Worm (Caenorhabditis elegans) whole organism, L1 larva: Measurements from ENCODE around the gene rml-3.
A peak's percentile ranks its signal among the peaks of the same experiment; 100 is the strongest.

ENCODE experiments used
- C04F5.9 ChIP-seq: sonication (generic microtip); optimal IDR thresholded peaks from 2 replicates; lab custom pipeline; 2016; ENCODE audit warnings: missing genetic modification characterization, missing compliant biosample characterization
- Y116A8C.19 ChIP-seq: sonication (generic microtip); optimal IDR thresholded peaks from 2 replicates; lab custom pipeline; 2016; ENCODE audit warnings: missing compliant biosample characterization, missing genetic modification characterization, borderline replicate concordance
- alr-1 ChIP-seq: fragments of 200-800 bp; sonication (Bioruptor generic); optimal IDR thresholded peaks from 2 replicates; lab custom pipeline; 2018; ENCODE audit warnings: borderline replicate concordance, mild to moderate bottlenecking, missing genetic modification characterization, missing compliant biosample characterization
- blmp-1 ChIP-seq: fragments of 150-350 bp; optimal IDR thresholded peaks from 2 replicates; lab custom pipeline; 2014; ENCODE audit warnings: missing biosample characterization, missing genetic modification characterization
- ceh-8 ChIP-seq: fragments of 200-800 bp; sonication (Bioruptor generic); optimal IDR thresholded peaks from 2 replicates; lab custom pipeline; 2018; ENCODE audit warnings: mild to moderate bottlenecking, missing genetic modification characterization, moderate library complexity, missing compliant biosample characterization
- ceh-88 ChIP-seq: fragments of 200-800 bp; sonication (Bioruptor generic); IDR thresholded peaks from 2 replicates; pipeline ENCODE4 v1.3.6; 2022; ENCODE audit warnings: missing genetic modification characterization, missing compliant biosample characterization
- ces-1 ChIP-seq: fragments of 150-350 bp; optimal IDR thresholded peaks from 2 replicates; lab custom pipeline; 2014; ENCODE audit warnings: missing biosample characterization, missing genetic modification reagents, missing genetic modification characterization
- dpl-1 ChIP-seq, 3 experiments: fragments of 150-350 bp in 2 of 3; sonication (generic microtip) in 1 of 3; optimal IDR thresholded peaks; 2 replicates each; lab custom pipeline; 2014 to 2017; ENCODE audit warnings: missing biosample characterization in 3 of 3, missing genetic modification characterization in 3 of 3, missing genetic modification reagents in 3 of 3
- egl-13 ChIP-seq: sonication (generic microtip); optimal IDR thresholded peaks from 2 replicates; lab custom pipeline; 2016; ENCODE audit warnings: missing genotype, missing genetic modification reagents, missing genetic modification characterization, missing compliant biosample characterization
- egl-27 ChIP-seq, 2 experiments: fragments of 150-350 bp in 1 of 2; sonication (generic microtip); optimal IDR thresholded peaks; 3 replicates each; lab custom pipeline; 2017 to 2018; ENCODE audit warnings: missing biosample characterization in 2 of 2, missing genetic modification characterization in 2 of 2, missing genetic modification reagents in 2 of 2
- elt-2 ChIP-seq: sonication (generic microtip); optimal IDR thresholded peaks from 2 replicates; lab custom pipeline; 2016; ENCODE audit warnings: missing genetic modification characterization, mild to moderate bottlenecking, inconsistent platforms, missing compliant biosample characterization, missing genetic modification reagents
- elt-3 ChIP-seq, 6 experiments: fragments of 150-350 bp in 1 of 6; sonication (generic microtip); optimal IDR thresholded peaks; 2 replicates each; lab custom pipeline; 2017 to 2018; ENCODE audit warnings: missing biosample characterization in 6 of 6, missing genetic modification characterization in 6 of 6, inconsistent platforms in 1 of 6
- fkh-10 ChIP-seq: sonication (generic microtip); optimal IDR thresholded peaks from 2 replicates; lab custom pipeline; 2017; ENCODE audit warnings: missing biosample characterization, missing genetic modification reagents, missing genetic modification characterization
- fkh-4 ChIP-seq: sonication (generic microtip); optimal IDR thresholded peaks from 2 replicates; lab custom pipeline; 2016; ENCODE audit warnings: missing compliant biosample characterization, missing genetic modification characterization, borderline replicate concordance
- fkh-8 ChIP-seq: sonication (generic microtip); optimal IDR thresholded peaks from 2 replicates; lab custom pipeline; 2016; ENCODE audit warnings: mild to moderate bottlenecking, missing genetic modification characterization, missing compliant biosample characterization
- hpl-2 ChIP-seq: fragments of 150-350 bp; optimal IDR thresholded peaks from 2 replicates; lab custom pipeline; 2014; ENCODE audit warnings: missing biosample characterization, missing genetic modification reagents, missing genetic modification characterization
- isw-1 ChIP-seq: fragments of 200-800 bp; sonication (Bioruptor generic); IDR thresholded peaks from 2 replicates; pipeline ENCODE4 v1.3.6; 2022; ENCODE audit warnings: missing genetic modification characterization, missing compliant biosample characterization
- jun-1 ChIP-seq: fragments of 150-350 bp; optimal IDR thresholded peaks from 2 replicates; lab custom pipeline; 2014; ENCODE audit warnings: missing biosample characterization, missing genetic modification reagents, missing genetic modification characterization
- lin-14 ChIP-seq: fragments of 200-800 bp; sonication (Bioruptor generic); optimal IDR thresholded peaks from 2 replicates; lab custom pipeline; 2018; ENCODE audit warnings: mild to moderate bottlenecking, missing genetic modification characterization, moderate library complexity, missing compliant biosample characterization
- lin-15B ChIP-seq: fragments of 150-350 bp; sonication (generic microtip); optimal IDR thresholded peaks from 3 replicates; lab custom pipeline; 2014; ENCODE audit warnings: missing biosample characterization, missing genetic modification characterization
- lin-35 ChIP-seq, 2 experiments: fragments of 150-350 bp; optimal IDR thresholded peaks; 2 replicates each; lab custom pipeline; 2014; ENCODE audit warnings: missing biosample characterization in 2 of 2, missing genetic modification characterization in 2 of 2, missing genetic modification reagents in 2 of 2
- lin-39 ChIP-seq: fragments of 150-350 bp; optimal IDR thresholded peaks from 2 replicates; lab custom pipeline; 2014; ENCODE audit warnings: missing biosample characterization, missing genetic modification reagents, missing genetic modification characterization
- lsy-2 ChIP-seq, 2 experiments: fragments of 150-350 bp; optimal IDR thresholded peaks; 2 replicates each; lab custom pipeline; 2014; ENCODE audit warnings: missing biosample characterization in 2 of 2, missing genetic modification characterization in 2 of 2
- mab-9 ChIP-seq: fragments of 200-800 bp; sonication (Bioruptor generic); IDR thresholded peaks from 2 replicates; pipeline ENCODE4 v1.3.6; 2022; ENCODE audit warnings: missing genetic modification reagents, missing genetic modification characterization, missing compliant biosample characterization
- mdl-1 ChIP-seq, 2 experiments: fragments of 150-350 bp; optimal IDR thresholded peaks; 2 replicates each; lab custom pipeline; 2014 to 2017; ENCODE audit warnings: missing biosample characterization in 2 of 2, missing genetic modification characterization in 2 of 2, inconsistent platforms in 1 of 2
- mep-1 ChIP-seq: fragments of 150-350 bp; optimal IDR thresholded peaks from 2 replicates; lab custom pipeline; 2014; ENCODE audit warnings: missing biosample characterization, missing genetic modification characterization
- nhr-47 ChIP-seq: sonication (generic microtip); optimal IDR thresholded peaks from 2 replicates; lab custom pipeline; 2016; ENCODE audit warnings: mild to moderate bottlenecking, missing genetic modification characterization, moderate library complexity, missing compliant biosample characterization
- nhr-76 ChIP-seq: sonication (generic microtip); optimal IDR thresholded peaks from 2 replicates; lab custom pipeline; 2017; ENCODE audit warnings: missing biosample characterization, missing genetic modification characterization
- pag-3 ChIP-seq: sonication (generic microtip); optimal IDR thresholded peaks from 2 replicates; lab custom pipeline; 2017; ENCODE audit warnings: missing genetic modification characterization, mild to moderate bottlenecking, missing compliant biosample characterization, antibody characterized with exemption, borderline replicate concordance; ENCODE audit not compliant: insufficient read depth
- pax-3 ChIP-seq: fragments of 200-800 bp; sonication (Bioruptor generic); optimal IDR thresholded peaks from 2 replicates; lab custom pipeline; 2018; ENCODE audit warnings: mild to moderate bottlenecking, missing genetic modification characterization, moderate library complexity, missing compliant biosample characterization
- rnt-1 ChIP-seq: sonication (generic microtip); optimal IDR thresholded peaks from 2 replicates; lab custom pipeline; 2016; ENCODE audit warnings: mild to moderate bottlenecking, missing genetic modification characterization, moderate library complexity, missing compliant biosample characterization
- snpc-4 ChIP-seq: fragments of 150-350 bp; optimal IDR thresholded peaks from 2 replicates; lab custom pipeline; 2014; ENCODE audit warnings: missing biosample characterization, missing genetic modification characterization
- snu-23 ChIP-seq: sonication (generic microtip); optimal IDR thresholded peaks from 2 replicates; lab custom pipeline; 2016; ENCODE audit warnings: missing genetic modification characterization, missing compliant biosample characterization
- sox-4 ChIP-seq: sonication (generic microtip); optimal IDR thresholded peaks from 2 replicates; lab custom pipeline; 2016; ENCODE audit warnings: missing genetic modification characterization, missing compliant biosample characterization
- sptf-1 ChIP-seq: fragments of 150-350 bp; optimal IDR thresholded peaks from 2 replicates; lab custom pipeline; 2014; ENCODE audit warnings: missing biosample characterization, missing genetic modification characterization
- sup-37 ChIP-seq: fragments of 200-800 bp; sonication (Bioruptor generic); optimal IDR thresholded peaks from 2 replicates; lab custom pipeline; 2018; ENCODE audit warnings: mild to moderate bottlenecking, missing genetic modification characterization, missing compliant biosample characterization
- unc-130 ChIP-seq: fragments of 150-350 bp; optimal IDR thresholded peaks from 2 replicates; lab custom pipeline; 2017; ENCODE audit warnings: missing biosample characterization, missing genetic modification characterization, inconsistent platforms
- unc-30 ChIP-seq: sonication (generic microtip); optimal IDR thresholded peaks from 2 replicates; lab custom pipeline; 2017; ENCODE audit warnings: missing biosample characterization, missing genetic modification characterization
- unc-62 ChIP-seq: fragments of 150-350 bp; optimal IDR thresholded peaks from 2 replicates; lab custom pipeline; 2014; ENCODE audit warnings: missing biosample characterization, missing genetic modification reagents, missing genetic modification characterization
- unc-98 ChIP-seq: fragments of 200-800 bp; sonication (Bioruptor generic); IDR thresholded peaks from 2 replicates; pipeline ENCODE4 v1.3.6; 2022; ENCODE audit warnings: missing genetic modification characterization, missing compliant biosample characterization
- xbp-1 ChIP-seq: sonication (generic microtip); optimal IDR thresholded peaks from 2 replicates; lab custom pipeline; 2016; ENCODE audit warnings: missing genetic modification characterization, missing compliant biosample characterization
- zip-4 ChIP-seq: fragments of 200-800 bp; sonication (Bioruptor generic); optimal IDR thresholded peaks from 2 replicates; lab custom pipeline; 2018; ENCODE audit warnings: mild to moderate bottlenecking, missing genetic modification characterization, moderate library complexity, missing compliant biosample characterization
- ztf-11 ChIP-seq, 2 experiments: sonication (generic microtip); optimal IDR thresholded peaks; 2 replicates each; lab custom pipeline; 2016 to 2017; ENCODE audit warnings: missing genetic modification characterization in 2 of 2, missing biosample characterization in 1 of 2, missing compliant biosample characterization in 1 of 2
- ztf-4 ChIP-seq: fragments of 150-350 bp; optimal IDR thresholded peaks from 2 replicates; lab custom pipeline; 2014; ENCODE audit warnings: missing biosample characterization, missing genetic modification characterization

Gene rml-3

DNA sequence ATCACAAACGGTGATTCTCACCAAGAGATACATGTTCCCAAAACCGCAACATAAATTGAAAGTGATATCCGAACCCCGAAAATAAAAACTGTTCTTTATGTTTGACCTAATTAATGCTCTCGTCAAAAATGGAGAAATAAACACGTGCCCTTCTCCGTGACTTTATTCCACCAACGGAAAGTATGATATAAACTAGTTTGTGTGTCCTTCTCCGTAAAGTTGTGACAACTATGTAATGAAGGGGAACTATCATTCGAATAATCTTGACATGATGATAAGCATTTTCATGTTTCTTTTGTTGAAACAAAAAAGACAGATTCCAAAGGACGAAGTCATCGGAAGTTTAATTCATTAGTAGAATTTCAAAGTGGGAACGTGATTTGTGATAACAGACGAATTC is 37.3 kb downstream of the rml-3 start (continued):
- TF ChIP-seq xbp-1 (tag; lab: Kevin White, UChicago), result no peak
- peak; percentile 83 for TF ChIP-seq blmp-1 (tag; lab: Kevin White, UChicago)
- no peak for TF ChIP-seq pag-3 (tag; lab: Kevin White, UChicago)
- no peak for TF ChIP-seq snpc-4 (tag; lab: Kevin White, UChicago)
- no peak for TF ChIP-seq zip-4 (GFP tag; lab: Kevin White, UChicago)
- no peak for TF ChIP-seq unc-98
- no peak for TF ChIP-seq egl-27 (tag; optimal IDR thresholded peaks at IDR 0.05; lab: Kevin White, UChicago)
- TF ChIP-seq lin-14, result peak; percentile 46
- TF ChIP-seq pax-3, result no peak
- TF ChIP-seq elt-2 (tag; lab: Kevin White, UChicago), result no peak
- TF ChIP-seq alr-1, result no peak
- TF ChIP-seq dpl-1 (GFP tag; optimal IDR thresholded peaks at IDR 0.05; lab: Kevin White, UChicago), result no peak
- no peak for TF ChIP-seq Y116A8C.19 (tag; lab: Kevin White, UChicago)
- no peak for TF ChIP-seq jun-1
- TF ChIP-seq ztf-4, result peak; percentile 30
- TF ChIP-seq hpl-2 (GFP tag; lab: Kevin White, UChicago), result no peak
- TF ChIP-seq mdl-1 (tag; optimal IDR thresholded peaks at IDR 0.05; lab: Kevin White, UChicago), result no peak
- TF ChIP-seq fkh-10, result no peak
- TF ChIP-seq unc-62 (GFP tag; lab: Kevin White, UChicago), result no peak
- TF ChIP-seq unc-30 (tag; lab: Kevin White, UChicago), result no peak
- TF ChIP-seq egl-13 (tag; lab: Kevin White, UChicago), result no peak
- no peak for TF ChIP-seq ztf-11 (tag; optimal IDR thresholded peaks at IDR 0.05; lab: Kevin White, UChicago)
- peak in 2 of 6 experiments; percentile 59 to 87 for TF ChIP-seq elt-3 (tag; optimal IDR thresholded peaks at IDR 0.05; lab: Kevin White, UChicago)
- TF ChIP-seq fkh-4 (tag; lab: Kevin White, UChicago), result no peak
- TF ChIP-seq sptf-1 (tag; lab: Kevin White, UChicago), result no peak
- TF ChIP-seq lin-35 (GFP tag; optimal IDR thresholded peaks at IDR 0.05; lab: Kevin White, UChicago), result peak in 1 of 2 experiments; percentile 58
- TF ChIP-seq unc-130 (tag; lab: Kevin White, UChicago), result no peak
- TF ChIP-seq isw-1 (GFP tag; lab: Robert Waterston, UW), result no peak
- peak; percentile 9 for TF ChIP-seq rnt-1 (tag; lab: Kevin White, UChicago)
- peak; percentile 17 for TF ChIP-seq mep-1 (tag; lab: Kevin White, UChicago)
- TF ChIP-seq ces-1 (GFP tag; lab: Kevin White, UChicago), result no peak
- no peak for TF ChIP-seq lin-39 (tag; lab: Kevin White, UChicago)
- TF ChIP-seq ceh-8 (GFP tag; lab: Kevin White, UChicago), result no peak
- TF ChIP-seq sox-4 (tag; lab: Kevin White, UChicago), result no peak
- TF ChIP-seq ceh-88 (GFP tag; lab: Robert Waterston, UW), result no peak
- TF ChIP-seq nhr-76, result no peak

DNA sequence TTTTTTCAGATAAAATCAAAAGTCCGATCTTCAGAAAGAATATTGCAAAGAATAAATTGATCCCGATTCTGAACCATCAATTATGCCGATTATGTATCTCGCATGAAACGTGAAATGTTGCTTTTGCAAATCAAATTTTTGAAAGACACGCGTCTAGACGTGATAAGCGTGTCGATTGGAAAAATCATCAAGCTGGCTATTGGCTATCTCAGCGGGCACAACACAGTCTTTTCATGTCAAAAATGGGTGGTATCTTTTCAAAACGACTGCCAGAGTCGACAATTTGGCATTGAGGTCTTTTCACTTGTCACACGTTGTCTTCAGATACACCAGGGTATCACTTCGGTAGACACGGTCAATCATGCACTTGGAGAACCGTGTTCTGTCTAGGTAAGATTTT is 42.2 kb downstream of the rml-3 start, which contains the start of gene daf-9:
Gene daf-9 (plus strand): TSS at position 301 of the 400 bp plus-strand sequence.
- TF ChIP-seq sup-37 (GFP tag; lab: Kevin White, UChicago) (no peak), lsy-2 (tag; optimal IDR thresholded peaks at IDR 0.05; lab: Kevin White, UChicago) (no peak), lin-15B (tag; lab: Kevin White, UChicago) (no peak), fkh-8 (tag; lab: Kevin White, UChicago) (no peak), C04F5.9 (tag; lab: Kevin White, UChicago) (no peak), mab-9 (no peak), snu-23 (GFP tag; lab: Kevin White, UChicago) (no peak), sptf-1 (tag; lab: Kevin White, UChicago) (no peak), nhr-47 (no peak), lin-39 (tag; lab: Kevin White, UChicago) (no peak)
